Fruit fly (Drosophila melanogaster) whole organism, embryonic: ENCODE measurements around the gene Fbw5.

ENCODE experiments used
- B-H1 ChIP-seq: fragments of 200-800 bp; sonication (Bioruptor generic); IDR thresholded peaks from 3 replicates; pipeline ENCODE4 v1.3.6; 2022; ENCODE audit warnings: missing biosample characterization, missing genetic modification characterization
- CG10147 ChIP-seq: fragments of 200-800 bp; sonication (Bioruptor generic); optimal IDR thresholded peaks from 2 replicates; lab custom pipeline; 2019; ENCODE audit warnings: missing biosample characterization, mild to moderate bottlenecking, missing genetic modification characterization, moderate library complexity
- CG10274 ChIP-seq: fragments of 200-800 bp; sonication (Bioruptor generic); optimal IDR thresholded peaks from 3 replicates; lab custom pipeline; 2017; ENCODE audit warnings: missing biosample characterization, mild to moderate bottlenecking, missing genetic modification characterization
- CG10654 ChIP-seq: fragments of 200-800 bp; sonication (Bioruptor generic); optimal IDR thresholded peaks from 2 replicates; lab custom pipeline; 2016; ENCODE audit warnings: missing biosample characterization, missing genetic modification characterization
- CG11093 ChIP-seq: fragments of 200-800 bp; sonication (Bioruptor generic); IDR thresholded peaks from 3 replicates; pipeline ENCODE4 v1.3.6; 2022; ENCODE audit warnings: missing biosample characterization, missing genetic modification characterization
- CG11504 ChIP-seq: fragments of 200-800 bp; sonication (Bioruptor generic); optimal IDR thresholded peaks from 3 replicates; lab custom pipeline; 2019; ENCODE audit warnings: missing biosample characterization, mild to moderate bottlenecking, missing genetic modification characterization, moderate library complexity
- CG14050 ChIP-seq: fragments of 200-800 bp; sonication (Bioruptor generic); IDR thresholded peaks from 3 replicates; pipeline ENCODE4 v1.3.6; 2022; ENCODE audit warnings: missing biosample characterization, missing genetic modification characterization
- CG14965 ChIP-seq: fragments of 200-800 bp; sonication (Bioruptor generic); optimal IDR thresholded peaks from 2 replicates; lab custom pipeline; 2016; ENCODE audit warnings: missing biosample characterization, missing genetic modification characterization, borderline replicate concordance
- CG15073 ChIP-seq: fragments of 200-800 bp; sonication (Bioruptor generic); optimal IDR thresholded peaks from 2 replicates; lab custom pipeline; 2016; ENCODE audit warnings: missing biosample characterization, missing genetic modification characterization
- CG15479 ChIP-seq: fragments of 200-800 bp; sonication (Bioruptor generic); optimal IDR thresholded peaks from 3 replicates; lab custom pipeline; 2019; ENCODE audit warnings: missing biosample characterization, mild to moderate bottlenecking, missing genetic modification characterization, moderate library complexity
- CG17802 ChIP-seq: fragments of 200-800 bp; sonication (Bioruptor generic); optimal IDR thresholded peaks from 2 replicates; lab custom pipeline; 2018; ENCODE audit warnings: missing biosample characterization, mild to moderate bottlenecking, missing genetic modification characterization, moderate library complexity
- CG2116 ChIP-seq: fragments of 200-800 bp; sonication (Bioruptor generic); optimal IDR thresholded peaks from 3 replicates; lab custom pipeline; 2018; ENCODE audit warnings: missing biosample characterization, mild to moderate bottlenecking, missing genetic modification characterization
- CG2120 ChIP-seq: fragments of 200-800 bp; sonication (Bioruptor generic); optimal IDR thresholded peaks from 3 replicates; lab custom pipeline; 2016; ENCODE audit warnings: missing biosample characterization, missing genetic modification characterization
- CG30020 ChIP-seq: fragments of 200-800 bp; optimal IDR thresholded peaks from 2 replicates; lab custom pipeline; 2019; ENCODE audit warnings: missing biosample characterization, mild to moderate bottlenecking, missing genetic modification characterization, moderate library complexity
- CG30431 ChIP-seq: fragments of 200-800 bp; sonication (Bioruptor generic); optimal IDR thresholded peaks from 2 replicates; lab custom pipeline; 2017; ENCODE audit warnings: missing biosample characterization, missing genetic modification characterization
- CG3838 ChIP-seq: fragments of 200-800 bp; sonication (Bioruptor generic); optimal IDR thresholded peaks from 3 replicates; lab custom pipeline; 2016; ENCODE audit warnings: missing biosample characterization, missing genetic modification characterization
- CG4617 ChIP-seq: fragments of 200-800 bp; sonication (Bioruptor generic); optimal IDR thresholded peaks from 3 replicates; lab custom pipeline; 2016; ENCODE audit warnings: missing biosample characterization, missing genetic modification characterization, borderline replicate concordance
- CG5245 ChIP-seq: fragments of 200-800 bp; sonication (Bioruptor generic); optimal IDR thresholded peaks from 3 replicates; lab custom pipeline; 2016; ENCODE audit warnings: missing biosample characterization, missing genetic modification characterization
- CG6791 ChIP-seq: fragments of 200-800 bp; sonication (Bioruptor generic); IDR thresholded peaks from 3 replicates; pipeline ENCODE4 v1.3.6; 2022; ENCODE audit warnings: missing biosample characterization, missing genetic modification characterization; ENCODE audit not compliant: partially characterized antibody
- CG7556 ChIP-seq: fragments of 200-800 bp; sonication (Bioruptor generic); optimal IDR thresholded peaks from 2 replicates; lab custom pipeline; 2017; ENCODE audit warnings: missing biosample characterization, mild to moderate bottlenecking, missing genetic modification characterization
- CG7987 ChIP-seq: fragments of 200-800 bp; sonication (Bioruptor generic); optimal IDR thresholded peaks from 2 replicates; lab custom pipeline; 2018; ENCODE audit warnings: missing biosample characterization, mild to moderate bottlenecking, missing genetic modification characterization, moderate library complexity
- CG8924 ChIP-seq: fragments of 200-800 bp; optimal IDR thresholded peaks from 3 replicates; lab custom pipeline; 2019; ENCODE audit warnings: missing biosample characterization, mild to moderate bottlenecking, missing genetic modification characterization, moderate library complexity
- Deaf1 ChIP-seq: fragments of 200-800 bp; optimal IDR thresholded peaks from 3 replicates; lab custom pipeline; 2019; ENCODE audit warnings: missing biosample characterization, mild to moderate bottlenecking, missing genetic modification characterization, moderate library complexity
- Dll ChIP-seq: fragments of 200-800 bp; sonication (Bioruptor generic); IDR thresholded peaks from 4 replicates; pipeline ENCODE4 v1.3.6; 2022; ENCODE audit warnings: missing biosample characterization, missing genetic modification characterization; ENCODE audit not compliant: partially characterized antibody
- Dp ChIP-seq: fragments of 200-800 bp; sonication (Bioruptor generic); optimal IDR thresholded peaks from 2 replicates; lab custom pipeline; 2018; ENCODE audit warnings: missing biosample characterization, mild to moderate bottlenecking, missing genetic modification characterization, moderate library complexity
- Elba2 ChIP-seq: fragments of 200-800 bp; sonication (Bioruptor generic); optimal IDR thresholded peaks from 3 replicates; lab custom pipeline; 2016; ENCODE audit warnings: missing biosample characterization, missing genetic modification characterization
- Ets65A ChIP-seq: fragments of 200-800 bp; sonication (Bioruptor generic); peaks from one replicate; lab custom pipeline; 2016; ENCODE audit warnings: missing biosample characterization, missing genetic modification characterization
- HHEX ChIP-seq: fragments of 200-800 bp; sonication (Bioruptor generic); optimal IDR thresholded peaks from 3 replicates; lab custom pipeline; 2017; ENCODE audit warnings: missing biosample characterization, mild to moderate bottlenecking, missing genetic modification characterization, missing genetic modification reagents
- Hmr ChIP-seq: fragments of 200-800 bp; sonication (Bioruptor generic); optimal IDR thresholded peaks from 3 replicates; lab custom pipeline; 2017; ENCODE audit warnings: mild to moderate bottlenecking, missing biosample characterization, missing genetic modification reagents, missing genetic modification characterization
- Lhr ChIP-seq: fragments of 200-800 bp; sonication (Bioruptor generic); optimal IDR thresholded peaks from 3 replicates; lab custom pipeline; 2017; ENCODE audit warnings: mild to moderate bottlenecking, missing biosample characterization, missing genetic modification reagents, missing genetic modification characterization
- Med ChIP-seq: fragments of 200-800 bp; sonication (Bioruptor generic); peaks from one replicate; lab custom pipeline; 2016; ENCODE audit warnings: missing biosample characterization, missing genetic modification characterization, mild to moderate bottlenecking, inconsistent platforms, moderate library complexity
- Ravus ChIP-seq: fragments of 200-800 bp; sonication (Bioruptor generic); IDR thresholded peaks from 2 replicates; pipeline ENCODE4 v1.3.6; 2022; ENCODE audit warnings: missing biosample characterization, missing genetic modification characterization
- Rfx ChIP-seq: fragments of 200-800 bp; sonication (Bioruptor generic); IDR thresholded peaks from 2 replicates; pipeline ENCODE4 v1.3.6; 2022; ENCODE audit warnings: missing biosample characterization, missing genetic modification characterization
- Six4 ChIP-seq: fragments of 200-800 bp; sonication (Bioruptor generic); optimal IDR thresholded peaks from 2 replicates; lab custom pipeline; 2016; ENCODE audit warnings: missing biosample characterization, missing genetic modification characterization
- aop ChIP-seq: fragments of 200-800 bp; sonication (Bioruptor generic); IDR thresholded peaks from 2 replicates; pipeline ENCODE4 v1.3.6; 2022; ENCODE audit warnings: missing biosample characterization, missing genetic modification characterization
- ase ChIP-seq: fragments of 200-800 bp; sonication (Bioruptor generic); IDR thresholded peaks from 3 replicates; pipeline ENCODE4 v1.3.6; 2022; ENCODE audit warnings: missing biosample characterization, missing genetic modification characterization
- bowl ChIP-seq: fragments of 200-800 bp; sonication (Bioruptor generic); IDR thresholded peaks from 2 replicates; pipeline ENCODE4 v1.3.6; 2022; ENCODE audit warnings: missing biosample characterization, missing genetic modification characterization
- grau ChIP-seq: fragments of 200-800 bp; optimal IDR thresholded peaks from 3 replicates; lab custom pipeline; 2019; ENCODE audit warnings: missing biosample characterization, mild to moderate bottlenecking, missing genetic modification characterization, moderate library complexity
- jing ChIP-seq: fragments of 200-800 bp; sonication (Bioruptor generic); optimal IDR thresholded peaks from 2 replicates; lab custom pipeline; 2018; ENCODE audit warnings: missing biosample characterization, mild to moderate bottlenecking, missing genetic modification characterization
- kay ChIP-seq: fragments of 200-800 bp; sonication (Bioruptor generic); optimal IDR thresholded peaks from 2 replicates; lab custom pipeline; 2016; ENCODE audit warnings: missing biosample characterization, missing genetic modification characterization
- luna ChIP-seq: fragments of 200-800 bp; sonication (Bioruptor generic); optimal IDR thresholded peaks from 2 replicates; lab custom pipeline; 2016; ENCODE audit warnings: missing biosample characterization, missing genetic modification characterization
- oc ChIP-seq: fragments of 200-800 bp; sonication (Bioruptor generic); optimal IDR thresholded peaks from 2 replicates; lab custom pipeline; 2018; ENCODE audit warnings: missing biosample characterization, mild to moderate bottlenecking, missing genetic modification characterization, moderate library complexity
- odd ChIP-seq: fragments of 200-800 bp; sonication (Bioruptor generic); optimal IDR thresholded peaks from 2 replicates; lab custom pipeline; 2017; ENCODE audit warnings: missing biosample characterization, mild to moderate bottlenecking, missing genetic modification characterization
- pb ChIP-seq: fragments of 200-800 bp; sonication (Bioruptor generic); optimal IDR thresholded peaks from 3 replicates; lab custom pipeline; 2016; ENCODE audit warnings: missing biosample characterization, missing genetic modification characterization
- pfk ChIP-seq: fragments of 200-800 bp; sonication (Bioruptor generic); optimal IDR thresholded peaks from 2 replicates; lab custom pipeline; 2018; ENCODE audit warnings: missing biosample characterization, mild to moderate bottlenecking, missing genetic modification characterization, moderate library complexity
- sens ChIP-seq: fragments of 200-800 bp; sonication (Bioruptor generic); peaks from one replicate; lab custom pipeline; 2016; ENCODE audit warnings: missing biosample characterization, missing genetic modification characterization
- sob ChIP-seq: fragments of 200-800 bp; sonication (Bioruptor generic); IDR thresholded peaks from 2 replicates; pipeline ENCODE4 v1.3.6; 2022; ENCODE audit warnings: missing biosample characterization, missing genetic modification characterization
- stwl ChIP-seq: fragments of 200-800 bp; sonication (Bioruptor generic); optimal IDR thresholded peaks from 3 replicates; lab custom pipeline; 2018; ENCODE audit warnings: missing biosample characterization, mild to moderate bottlenecking, missing genetic modification characterization, moderate library complexity
- tgo ChIP-seq: fragments of 200-800 bp; sonication (Bioruptor generic); IDR thresholded peaks from 3 replicates; pipeline ENCODE4 v1.3.6; 2022; ENCODE audit warnings: missing biosample characterization, missing genetic modification characterization
- zen ChIP-seq: fragments of 200-800 bp; sonication (Bioruptor generic); optimal IDR thresholded peaks from 3 replicates; lab custom pipeline; 2018; ENCODE audit warnings: missing biosample characterization, mild to moderate bottlenecking, missing genetic modification characterization, moderate library complexity
- zfh2 ChIP-seq: fragments of 200-800 bp; sonication (Bioruptor generic); optimal IDR thresholded peaks from 2 replicates; lab custom pipeline; 2016; ENCODE audit warnings: missing biosample characterization, missing genetic modification characterization

Fbw5 gene

DNA sequence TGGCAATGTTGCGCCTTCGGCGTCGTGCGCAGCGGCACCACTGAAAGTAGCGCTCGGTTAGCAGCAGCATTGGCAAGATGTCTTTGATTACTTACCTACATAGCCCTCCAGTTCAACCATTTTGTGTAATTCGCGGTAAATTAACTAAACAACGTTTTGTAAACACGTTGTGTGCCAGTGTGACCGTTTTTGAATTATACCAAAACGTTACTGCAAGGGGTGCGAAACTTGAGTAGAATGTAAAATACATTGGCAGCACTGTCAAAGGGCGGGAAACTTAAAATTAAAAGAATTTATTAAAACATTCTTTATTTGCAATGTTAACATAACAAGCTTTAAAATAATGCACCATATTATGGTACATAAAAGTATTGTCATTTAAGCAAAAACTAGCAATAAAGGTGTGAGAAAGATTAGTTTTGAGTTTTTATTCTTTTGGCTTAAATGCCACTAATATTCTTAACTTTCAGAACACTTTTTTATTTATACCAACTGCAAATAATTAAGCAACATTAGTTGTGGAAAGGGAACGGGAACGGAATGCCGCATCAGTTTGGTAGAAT is 41.3 kb downstream of the Fbw5 start, which contains the start of gene CG9107 (continued):
- no peak for TF ChIP-seq ase (GFP tag; lab: Robert Waterston, UW)
- no peak for TF ChIP-seq CG3838 (GFP tag; lab: Kevin White, UChicago)
- TF ChIP-seq Hmr (GFP tag; lab: Kevin White, UChicago) = no peak
- no peak for TF ChIP-seq kay (GFP tag; lab: Kevin White, UChicago)
- no peak for TF ChIP-seq zfh2 (GFP tag; lab: Kevin White, UChicago)
- TF ChIP-seq luna = no peak
- no peak for TF ChIP-seq CG15479 (GFP tag; lab: Kevin White, UChicago)
- no peak for TF ChIP-seq CG30020 (tag; lab: Kevin White, UChicago)
- peak; percentile 0 for TF ChIP-seq CG11504 (tag; lab: Kevin White, UChicago)
- no peak for TF ChIP-seq pb
- TF ChIP-seq odd (GFP tag; lab: Kevin White, UChicago) = no peak
- no peak for TF ChIP-seq sob (GFP tag; lab: Robert Waterston, UW)
- TF ChIP-seq jing (GFP tag; lab: Kevin White, UChicago) = no peak
- TF ChIP-seq pfk (GFP tag; lab: Kevin White, UChicago) = no peak
- TF ChIP-seq sens (GFP tag; lab: Kevin White, UChicago) = no peak
- no peak for TF ChIP-seq aop (GFP tag; lab: Robert Waterston, UW)
- no peak for TF ChIP-seq CG14050 (GFP tag; lab: Robert Waterston, UW)
- TF ChIP-seq CG2116 (GFP tag; lab: Kevin White, UChicago) = no peak
- TF ChIP-seq Med (GFP tag; lab: Kevin White, UChicago) = peak; percentile 44
- TF ChIP-seq Dp (GFP tag; lab: Kevin White, UChicago) = peak; percentile 92
- no peak for TF ChIP-seq CG5245 (GFP tag; lab: Kevin White, UChicago)
- no peak for TF ChIP-seq CG10274
- TF ChIP-seq tgo = no peak
- no peak for TF ChIP-seq CG11093 (GFP tag; lab: Robert Waterston, UW)
- TF ChIP-seq CG2120 (GFP tag; lab: Kevin White, UChicago) = no peak
- no peak for TF ChIP-seq Ravus
- peak; percentile 37; the same call in 1 of the 4 replicates for TF ChIP-seq Dll (GFP tag; lab: Robert Waterston, UW)
- TF ChIP-seq CG30431 = no peak
- no peak for TF ChIP-seq CG7987 (GFP tag; lab: Kevin White, UChicago)
- peak; percentile 22 for TF ChIP-seq zen (tag; lab: Kevin White, UChicago)
- TF ChIP-seq CG6791 (GFP tag; lab: Robert Waterston, UW) = no peak
- TF ChIP-seq CG15073 (GFP tag; lab: Kevin White, UChicago) = no peak
- TF ChIP-seq bowl = no peak
- no peak for TF ChIP-seq B-H1 (GFP tag; lab: Robert Waterston, UW)
- TF ChIP-seq Six4 = no peak
- TF ChIP-seq Elba2 = no peak
- TF ChIP-seq grau (tag; lab: Kevin White, UChicago) = no peak
- peak; percentile 69 for TF ChIP-seq Ets65A (GFP tag; lab: Kevin White, UChicago)
- no peak for TF ChIP-seq CG17802 (tag; lab: Kevin White, UChicago)
- peak; percentile 81 for TF ChIP-seq stwl (tag; lab: Kevin White, UChicago)
- TF ChIP-seq oc = no peak
- no peak for TF ChIP-seq CG14965 (GFP tag; lab: Kevin White, UChicago)
- peak; percentile 47 for TF ChIP-seq CG4617 (GFP tag; lab: Kevin White, UChicago)
- TF ChIP-seq Rfx (GFP tag; lab: Robert Waterston, UW) = no peak
- TF ChIP-seq Lhr (GFP tag; lab: Kevin White, UChicago) = peak; percentile 25
- TF ChIP-seq CG7556 (GFP tag; lab: Kevin White, UChicago) = no peak
- TF ChIP-seq Deaf1 (tag; lab: Kevin White, UChicago) = no peak
- TF ChIP-seq CG10147 (GFP tag; lab: Kevin White, UChicago) = no peak
- no peak for TF ChIP-seq HHEX (GFP tag; lab: Kevin White, UChicago)
- TF ChIP-seq CG8924 = no peak
- TF ChIP-seq CG10654 (GFP tag; lab: Kevin White, UChicago) = no peak
